Worm (Caenorhabditis elegans) whole organism, mixed stage, embryonic: ENCODE results near the gene srb-5.

ENCODE experiments used
- M03D4.4 ChIP-seq: sonication (generic microtip); optimal IDR thresholded peaks from 2 replicates; lab custom pipeline; 2017; ENCODE audit warnings: mild to moderate bottlenecking, missing genetic modification characterization, missing compliant biosample characterization
- bed-3 ChIP-seq: fragments of 200-800 bp; sonication (Bioruptor generic); optimal IDR thresholded peaks from 3 replicates; lab custom pipeline; 2018; ENCODE audit warnings: mild to moderate bottlenecking, missing genetic modification characterization, moderate library complexity, missing compliant biosample characterization
- blmp-1 ChIP-seq: fragments of 150-350 bp; optimal IDR thresholded peaks from 2 replicates; lab custom pipeline; 2014; ENCODE audit warnings: missing biosample characterization, missing genetic modification characterization
- ceh-39 ChIP-seq: fragments of 150-350 bp; optimal IDR thresholded peaks from 2 replicates; lab custom pipeline; 2014; ENCODE audit warnings: missing biosample characterization, missing genetic modification characterization
- ceh-43 ChIP-seq: fragments of 200-800 bp; sonication (Bioruptor generic); optimal IDR thresholded peaks from 2 replicates; lab custom pipeline; 2018; ENCODE audit warnings: mild to moderate bottlenecking, missing genetic modification characterization, moderate library complexity, missing compliant biosample characterization
- ceh-83 ChIP-seq: fragments of 200-800 bp; sonication (Bioruptor generic); optimal IDR thresholded peaks from 2 replicates; lab custom pipeline; 2018; ENCODE audit warnings: mild to moderate bottlenecking, missing genetic modification characterization, missing compliant biosample characterization
- cnd-1 ChIP-seq: fragments of 200-800 bp; sonication (Bioruptor generic); optimal IDR thresholded peaks from 2 replicates; lab custom pipeline; 2018; ENCODE audit warnings: mild to moderate bottlenecking, missing genetic modification characterization, missing compliant biosample characterization
- drap-1 ChIP-seq: fragments of 200-800 bp; sonication (Bioruptor generic); optimal IDR thresholded peaks from 3 replicates; lab custom pipeline; 2018; ENCODE audit warnings: mild to moderate bottlenecking, missing genetic modification characterization, missing compliant biosample characterization
- elt-1 ChIP-seq: sonication (generic microtip); optimal IDR thresholded peaks from 2 replicates; lab custom pipeline; 2017; ENCODE audit warnings: missing genetic modification characterization, mild to moderate bottlenecking, missing compliant biosample characterization, antibody characterized with exemption, moderate library complexity, borderline replicate concordance; ENCODE audit not compliant: insufficient read depth
- elt-3 ChIP-seq: fragments of 150-350 bp; optimal IDR thresholded peaks from 2 replicates; lab custom pipeline; 2014; ENCODE audit warnings: missing biosample characterization, missing genetic modification characterization
- flh-1 ChIP-seq: fragments of 200-800 bp; sonication (Bioruptor generic); optimal IDR thresholded peaks from 2 replicates; lab custom pipeline; 2018; ENCODE audit warnings: mild to moderate bottlenecking, missing genetic modification characterization, moderate library complexity, missing compliant biosample characterization
- ham-2 ChIP-seq: fragments of 200-800 bp; sonication (Bioruptor generic); optimal IDR thresholded peaks from 2 replicates; lab custom pipeline; 2018; ENCODE audit warnings: mild to moderate bottlenecking, missing genetic modification characterization, missing compliant biosample characterization
- hlh-1 ChIP-seq: fragments of 150-350 bp; optimal IDR thresholded peaks from 2 replicates; lab custom pipeline; 2014; ENCODE audit warnings: missing biosample characterization, missing genetic modification reagents, missing genetic modification characterization
- lin-13 ChIP-seq: fragments of 150-350 bp; optimal IDR thresholded peaks from 2 replicates; lab custom pipeline; 2014; ENCODE audit warnings: missing biosample characterization, missing genetic modification characterization
- lin-32 ChIP-seq: fragments of 200-800 bp; sonication (Bioruptor generic); optimal IDR thresholded peaks from 2 replicates; lab custom pipeline; 2018; ENCODE audit warnings: mild to moderate bottlenecking, missing genetic modification characterization, missing compliant biosample characterization
- lsy-2 ChIP-seq: fragments of 150-350 bp; optimal IDR thresholded peaks from 2 replicates; lab custom pipeline; 2014; ENCODE audit warnings: missing biosample characterization, missing genetic modification characterization
- mep-1 ChIP-seq: fragments of 150-350 bp; optimal IDR thresholded peaks from 2 replicates; lab custom pipeline; 2017; ENCODE audit warnings: missing biosample characterization, missing genetic modification reagents, missing genetic modification characterization, inconsistent platforms
- mls-2 ChIP-seq: sonication (generic microtip); optimal IDR thresholded peaks from 2 replicates; lab custom pipeline; 2016; ENCODE audit warnings: mild to moderate bottlenecking, missing genetic modification characterization, moderate library complexity, missing compliant biosample characterization
- nhr-12 ChIP-seq: fragments of 150-350 bp; optimal IDR thresholded peaks from 2 replicates; lab custom pipeline; 2014; ENCODE audit warnings: missing biosample characterization, missing genetic modification characterization
- nhr-237 ChIP-seq: fragments of 150-350 bp; optimal IDR thresholded peaks from 2 replicates; lab custom pipeline; 2014; ENCODE audit warnings: missing biosample characterization, missing genetic modification characterization
- nhr-28 ChIP-seq: fragments of 150-350 bp; optimal IDR thresholded peaks from 2 replicates; lab custom pipeline; 2014; ENCODE audit warnings: missing biosample characterization, missing genetic modification characterization
- nhr-76 ChIP-seq: sonication (generic microtip); optimal IDR thresholded peaks from 2 replicates; lab custom pipeline; 2017; ENCODE audit warnings: missing biosample characterization, missing genetic modification characterization
- pha-4 ChIP-seq: fragments of 150-350 bp; optimal IDR thresholded peaks from 2 replicates; lab custom pipeline; 2018; ENCODE audit warnings: missing biosample characterization, missing genetic modification reagents, missing genetic modification characterization
- snpc-4 ChIP-seq: fragments of 150-350 bp; optimal IDR thresholded peaks from 2 replicates; lab custom pipeline; 2014; ENCODE audit warnings: missing biosample characterization, missing genetic modification characterization
- sptf-1 ChIP-seq: sonication (generic microtip); optimal IDR thresholded peaks from 2 replicates; lab custom pipeline; 2017; ENCODE audit warnings: mild to moderate bottlenecking, missing genetic modification characterization, moderate library complexity, missing compliant biosample characterization
- tbx-8 ChIP-seq: fragments of 200-800 bp; sonication (Bioruptor generic); optimal IDR thresholded peaks from 2 replicates; lab custom pipeline; 2018; ENCODE audit warnings: mild to moderate bottlenecking, missing genetic modification characterization, moderate library complexity, missing compliant biosample characterization
- unc-120 ChIP-seq: sonication (generic microtip); optimal IDR thresholded peaks from 2 replicates; lab custom pipeline; 2017; ENCODE audit warnings: missing genetic modification characterization, missing compliant biosample characterization; ENCODE audit not compliant: poor library complexity, severe bottlenecking
- unc-39 ChIP-seq: fragments of 150-350 bp; optimal IDR thresholded peaks from 2 replicates; lab custom pipeline; 2014; ENCODE audit warnings: missing biosample characterization, missing genetic modification characterization
- ztf-11 ChIP-seq: fragments of 150-350 bp; optimal IDR thresholded peaks from 2 replicates; lab custom pipeline; 2014; ENCODE audit warnings: missing biosample characterization, missing genetic modification characterization

The srb-5 gene

DNA sequence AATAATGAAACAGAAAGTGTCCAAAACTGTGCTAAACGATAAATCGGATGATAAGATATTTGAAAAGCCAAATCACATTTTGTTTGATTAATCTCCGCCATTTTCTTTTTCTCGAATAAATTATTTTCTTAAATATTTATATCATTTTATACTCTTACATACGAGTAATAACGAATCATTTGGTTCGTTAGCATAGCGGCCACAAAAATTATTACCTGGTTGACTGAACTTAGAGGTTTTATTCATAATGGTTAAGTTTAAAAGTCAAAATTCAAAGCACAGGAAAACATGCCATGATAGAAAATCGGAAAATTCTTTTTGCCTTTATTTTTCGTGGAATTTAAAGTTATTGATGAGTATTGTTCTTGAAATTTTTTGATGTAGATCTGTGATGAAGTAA lies at the start of gene srb-5:
Gene srb-5 (minus strand): TSS at position 101 of the 400 bp plus-strand sequence.
- no peak for TF ChIP-seq nhr-76 (tag; lab: Kevin White, UChicago)
- TF ChIP-seq mep-1 (tag; lab: Kevin White, UChicago): no peak
- TF ChIP-seq ham-2 (GFP tag; lab: Kevin White, UChicago): no peak
- no peak for TF ChIP-seq ceh-43

- no peak for TF ChIP-seq lin-13 (tag; lab: Kevin White, UChicago)
- TF ChIP-seq snpc-4 (tag; lab: Kevin White, UChicago): no peak
- TF ChIP-seq drap-1 (GFP tag; lab: Kevin White, UChicago): no peak
- no peak for TF ChIP-seq unc-39 (tag; lab: Kevin White, UChicago)
- no peak for TF ChIP-seq mep-1 (tag; lab: Kevin White, UChicago)
- no peak for TF ChIP-seq ham-2 (GFP tag; lab: Kevin White, UChicago)
- no peak for TF ChIP-seq ceh-43
- TF ChIP-seq lin-32 (GFP tag; lab: Kevin White, UChicago): no peak
- no peak for TF ChIP-seq M03D4.4 (tag; lab: Kevin White, UChicago)
- TF ChIP-seq ceh-39 (tag; lab: Kevin White, UChicago): no peak
- no peak for TF ChIP-seq nhr-12 (tag; lab: Kevin White, UChicago)
Observed at ce11 chrII:5212675-5213074, 49.5 kb upstream of the srb-5 start, which contains the start of gene C34F11.1. TSS of gene C34F11.1 (plus strand) at chrII:5212975.

DNA sequence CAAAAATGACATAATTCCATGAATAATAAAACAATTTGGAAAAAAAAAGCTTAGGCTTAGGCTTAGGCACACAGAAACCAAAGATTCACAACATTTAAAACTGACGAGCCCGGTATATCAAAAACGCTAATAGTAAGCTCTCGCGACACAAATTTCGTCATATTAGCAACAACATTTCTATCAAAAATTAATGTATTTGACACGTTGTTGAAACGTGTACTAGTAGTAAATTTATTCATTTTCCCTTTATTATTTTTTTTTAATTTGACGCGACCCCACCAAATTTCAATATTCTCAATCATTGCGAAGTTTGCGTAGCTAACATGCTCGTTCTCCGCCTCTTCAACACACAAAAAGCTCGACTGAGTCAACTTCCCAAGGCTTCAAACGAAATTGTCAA lies 48.8 kb upstream of the srb-5 start, which contains the start of gene C34F11.2:
Gene C34F11.2 (plus strand): TSS at position 301 of the 400 bp plus-strand sequence.
- TF ChIP-seq unc-120 (no peak), ceh-39 (tag; lab: Kevin White, UChicago) (no peak)

DNA sequence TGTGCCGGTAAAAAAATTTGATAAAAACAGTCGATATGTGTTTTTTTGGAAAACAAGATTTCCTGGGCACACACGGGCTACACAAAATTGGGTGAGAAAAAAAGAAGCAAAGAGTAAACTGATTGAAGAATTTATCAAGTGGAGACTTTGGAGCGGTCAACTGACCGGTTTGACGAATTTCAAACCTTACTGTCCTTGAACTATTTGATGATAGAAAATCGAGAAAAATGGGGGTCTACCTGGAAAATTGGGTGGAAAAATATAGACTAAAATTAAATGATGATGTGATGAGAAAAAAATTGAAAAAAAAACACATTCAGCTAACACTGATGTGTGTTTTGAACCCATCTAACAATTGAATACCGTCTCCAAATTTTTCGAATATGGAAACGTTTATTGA lies 47.6 kb upstream of the srb-5 start, which contains the start of gene C34F11.8:
Gene C34F11.8 (minus strand): TSS at position 135 of the 400 bp plus-strand sequence.
- no peak for TF ChIP-seq unc-120
- no peak for TF ChIP-seq hlh-1
- no peak for TF ChIP-seq lsy-2 (tag; lab: Kevin White, UChicago)
- no peak for TF ChIP-seq ceh-39 (tag; lab: Kevin White, UChicago)
- TF ChIP-seq nhr-12 (tag; lab: Kevin White, UChicago): no peak
- no peak for TF ChIP-seq elt-1 (tag; lab: Kevin White, UChicago)
- no peak for TF ChIP-seq blmp-1
- TF ChIP-seq tbx-8 (GFP tag; lab: Kevin White, UChicago): no peak
- no peak for TF ChIP-seq lin-13 (tag; lab: Kevin White, UChicago)
- no peak for TF ChIP-seq elt-3 (tag; lab: Kevin White, UChicago)
- TF ChIP-seq unc-39 (tag; lab: Kevin White, UChicago): no peak
- TF ChIP-seq nhr-237 (tag; lab: Kevin White, UChicago): no peak

- no peak for TF ChIP-seq lin-32 (GFP tag; lab: Kevin White, UChicago)
- TF ChIP-seq hlh-1: no peak
- no peak for TF ChIP-seq sptf-1 (tag; lab: Kevin White, UChicago)
- no peak for TF ChIP-seq bed-3 (GFP tag; lab: Kevin White, UChicago)
- no peak for TF ChIP-seq cnd-1
- TF ChIP-seq nhr-76 (tag; lab: Kevin White, UChicago): no peak
- no peak for TF ChIP-seq mls-2
- TF ChIP-seq pha-4 (tag; lab: Kevin White, UChicago): no peak
- no peak for TF ChIP-seq nhr-28 (tag; lab: Kevin White, UChicago)
- no peak for TF ChIP-seq mep-1 (tag; lab: Kevin White, UChicago)
- no peak for TF ChIP-seq ham-2 (GFP tag; lab: Kevin White, UChicago)
- no peak for TF ChIP-seq blmp-1
- TF ChIP-seq ceh-83: no peak
- no peak for TF ChIP-seq ztf-11 (tag; lab: Kevin White, UChicago)
- TF ChIP-seq lsy-2 (tag; lab: Kevin White, UChicago): no peak
- no peak for TF ChIP-seq drap-1 (GFP tag; lab: Kevin White, UChicago)
- TF ChIP-seq flh-1 (GFP tag; lab: Kevin White, UChicago): no peak
- TF ChIP-seq M03D4.4 (tag; lab: Kevin White, UChicago): no peak
- no peak for TF ChIP-seq elt-3 (tag; lab: Kevin White, UChicago)
Observed at ce11 chrII:5209122-5209521, 45.9 kb upstream of the srb-5 start.

ce11 chrII:5205286-5205685 lies 42.1 kb upstream of the srb-5 start:
- no peak for TF ChIP-seq cnd-1
- no peak for TF ChIP-seq ham-2 (GFP tag; lab: Kevin White, UChicago)
- no peak for TF ChIP-seq elt-1 (tag; lab: Kevin White, UChicago)
- no peak for TF ChIP-seq lin-13 (tag; lab: Kevin White, UChicago)
- no peak for TF ChIP-seq snpc-4 (tag; lab: Kevin White, UChicago)
- TF ChIP-seq, all 35 proteins: peak for 0
